Worm (Caenorhabditis elegans): ENCODE measurements around the gene C24B5.4.

The C24B5.4 gene

ce11 chrV:9146849-9147557 lies 50.1 kb downstream of the C24B5.4 start, which contains the start of gene spl-2:
spl-2 (minus strand) TSS chrV:9146899.
- TF ChIP-seq hmg-1.2 (GFP tag; IDR thresholded peaks at IDR 0.05): peak; percentile 33; the same call in 1 of the 2 replicates
- TF ChIP-seq K12H6.12 (tag; optimal IDR thresholded peaks at IDR 0.05): no peak

DNA sequence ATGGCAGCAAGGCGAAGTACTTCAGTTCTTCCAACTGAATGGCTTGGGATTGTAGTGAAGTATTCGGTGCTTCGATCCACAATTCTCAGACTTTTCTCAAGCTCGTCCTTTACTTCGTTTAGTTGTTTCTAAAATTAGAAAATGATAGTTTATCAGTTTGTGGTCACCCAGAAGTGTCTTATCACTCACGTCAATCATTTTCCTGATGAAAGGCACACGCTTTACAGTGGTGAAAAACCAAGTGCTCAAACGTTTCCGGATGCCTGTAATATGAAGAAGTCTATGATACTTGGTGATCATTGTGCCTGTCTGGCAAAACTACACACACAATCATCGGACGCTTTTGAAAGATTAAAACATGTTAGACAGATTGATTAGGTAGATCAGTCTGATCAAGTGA lies 50.9 kb downstream of the C24B5.4 start:
- TF ChIP-seq nhr-80 (tag; optimal IDR thresholded peaks at IDR 0.05) (peak; percentile 70), ceh-27 (GFP tag; optimal IDR thresholded peaks at IDR 0.05) (no peak)

Measured in whole organism, young adult.